Worm (Caenorhabditis elegans): ENCODE measurements around the gene F29A7.4.

- TF ChIP-seq athp-1 (tag; optimal IDR thresholded peaks at IDR 0.05) (no peak), lin-35 (GFP tag; optimal IDR thresholded peaks at IDR 0.05) (no peak)
These were observed 47.0 kb upstream of the F29A7.4 start, which contains the start of gene sri-60 for ce11 chrII:2702757-2703156.

Data from whole organism, young adult.